Fruit fly (Drosophila melanogaster) whole organism, wandering third instar larva: ENCODE data around the gene CG10182.

Experiments
- Abd-B ChIP-seq: fragments of >200 bp; optimal IDR thresholded peaks from 2 replicates; lab custom pipeline; 2017; ENCODE audit warnings: missing biosample characterization, missing genetic modification characterization
- CG32264 ChIP-seq: fragments of 200-800 bp; sonication (Bioruptor generic); optimal IDR thresholded peaks from 2 replicates; lab custom pipeline; 2016; ENCODE audit warnings: missing biosample characterization, missing genetic modification characterization
- CG9705 ChIP-seq: fragments of 200-800 bp; sonication (Bioruptor generic); optimal IDR thresholded peaks from 2 replicates; lab custom pipeline; 2018; ENCODE audit warnings: missing biosample characterization, mild to moderate bottlenecking, missing genetic modification characterization
- CrebA ChIP-seq: fragments of 200-800 bp; sonication (Bioruptor generic); optimal IDR thresholded peaks from 2 replicates; lab custom pipeline; 2016; ENCODE audit warnings: missing biosample characterization, mild to moderate bottlenecking, missing genetic modification characterization, borderline replicate concordance
- Dfd ChIP-seq: fragments of >200 bp; optimal IDR thresholded peaks from 2 replicates; lab custom pipeline; 2017; ENCODE audit warnings: missing biosample characterization, missing genetic modification characterization
- Dif ChIP-seq: fragments of 200-275, 200-300 bp; sonication (Bioruptor generic); optimal IDR thresholded peaks from 2 replicates; lab custom pipeline; 2018; ENCODE audit warnings: missing biosample characterization, missing genetic modification characterization; ENCODE audit not compliant: partially characterized antibody
- HLH106 ChIP-seq: fragments of 200-800 bp; optimal IDR thresholded peaks from 3 replicates; lab custom pipeline; 2019; ENCODE audit warnings: missing biosample characterization, mild to moderate bottlenecking, missing genetic modification characterization, moderate library complexity
- Hnf4 ChIP-seq: fragments of 200-800 bp; sonication (Bioruptor generic); optimal IDR thresholded peaks from 2 replicates; lab custom pipeline; 2016; ENCODE audit warnings: missing biosample characterization, mild to moderate bottlenecking, missing genetic modification characterization
- Hr78 ChIP-seq: fragments of >200 bp; optimal IDR thresholded peaks from 2 replicates; lab custom pipeline; 2017; ENCODE audit warnings: missing biosample characterization, missing genetic modification characterization
- Hr83 ChIP-seq: fragments of 200-300 bp; sonication (Bioruptor generic); optimal IDR thresholded peaks from 2 replicates; lab custom pipeline; 2016; ENCODE audit warnings: missing biosample characterization, mild to moderate bottlenecking, missing genetic modification characterization, moderate library complexity; ENCODE audit not compliant: poor library complexity, severe bottlenecking
- Jra ChIP-seq: sonication (Bioruptor generic); optimal IDR thresholded peaks from 2 replicates; lab custom pipeline; 2016; ENCODE audit warnings: missing biosample characterization, missing genetic modification characterization
- N ChIP-seq: fragments of >200 bp; optimal IDR thresholded peaks from 2 replicates; lab custom pipeline; 2018; ENCODE audit warnings: missing biosample characterization, missing external identifiers, missing genetic modification characterization
- OdsH ChIP-seq: fragments of 200-800 bp; sonication (Bioruptor generic); optimal IDR thresholded peaks from 2 replicates; lab custom pipeline; 2016; ENCODE audit warnings: missing biosample characterization, mild to moderate bottlenecking, missing genetic modification characterization
- Rel ChIP-seq, 2 experiments: fragments of 200-800 bp; sonication (Bioruptor generic) in 1 of 2; optimal IDR thresholded peaks; 2 replicates in 1 of 2; 3 replicates in 1 of 2; lab custom pipeline; 2016 to 2019; ENCODE audit warnings: mild to moderate bottlenecking in 2 of 2, missing biosample characterization in 2 of 2, missing genetic modification characterization in 2 of 2, moderate library complexity in 1 of 2
- Sp1 ChIP-seq: fragments of 200-800 bp; sonication (Bioruptor generic); optimal IDR thresholded peaks from 3 replicates; lab custom pipeline; 2019; ENCODE audit warnings: missing biosample characterization, mild to moderate bottlenecking, missing genetic modification characterization, moderate library complexity
- Vsx2 ChIP-seq: fragments of 200-300, 225-300 bp; sonication (Bioruptor generic); optimal IDR thresholded peaks from 2 replicates; lab custom pipeline; 2018; ENCODE audit warnings: missing biosample characterization, missing genetic modification characterization; ENCODE audit not compliant: partially characterized antibody
- br ChIP-seq: fragments of 200-800 bp; sonication (Bioruptor generic); optimal IDR thresholded peaks from 2 replicates; lab custom pipeline; 2016; ENCODE audit warnings: missing biosample characterization, missing genetic modification characterization
- brk ChIP-seq: fragments of 200-800 bp; sonication (Bioruptor generic); optimal IDR thresholded peaks from 2 replicates; lab custom pipeline; 2016; ENCODE audit warnings: missing biosample characterization, mild to moderate bottlenecking, missing genetic modification characterization
- dl ChIP-seq, 2 experiments: fragments of 175-275, 200-275 bp in 1 of 2; fragments of 200-275 bp in 1 of 2; sonication (Bioruptor generic); optimal IDR thresholded peaks; lab custom pipeline; 2018; ENCODE audit warnings: mild to moderate bottlenecking in 2 of 2, missing biosample characterization in 2 of 2, missing genetic modification characterization in 2 of 2, moderate library complexity in 2 of 2; ENCODE audit not compliant: partially characterized antibody in 2 of 2, insufficient read depth in 1 of 2
- dmrt93B ChIP-seq: fragments of 200-800 bp; sonication (Bioruptor generic); optimal IDR thresholded peaks from 2 replicates; lab custom pipeline; 2018; ENCODE audit warnings: missing biosample characterization, mild to moderate bottlenecking, missing genetic modification characterization
- ey ChIP-seq: fragments of 200-800 bp; sonication (Bioruptor generic); optimal IDR thresholded peaks from 2 replicates; lab custom pipeline; 2016; ENCODE audit warnings: missing biosample characterization, missing genetic modification characterization
- foxo ChIP-seq, 2 experiments: fragments of 200-800 bp; sonication (Bioruptor generic); optimal IDR thresholded peaks; 2 replicates in 1 of 2; 3 replicates in 1 of 2; lab custom pipeline; 2016 to 2017; ENCODE audit warnings: missing biosample characterization in 2 of 2, missing genetic modification characterization in 2 of 2
- fru ChIP-seq: fragments of 200-800 bp; sonication (Bioruptor generic); optimal IDR thresholded peaks from 3 replicates; lab custom pipeline; 2016; ENCODE audit warnings: missing biosample characterization, mild to moderate bottlenecking, missing genetic modification characterization
- h ChIP-seq: fragments of 200-800 bp; sonication (Bioruptor generic); optimal IDR thresholded peaks from 3 replicates; lab custom pipeline; 2016; ENCODE audit warnings: missing biosample characterization, mild to moderate bottlenecking, missing genetic modification characterization
- jim ChIP-seq: fragments of 175-275, 200-325 bp; sonication (Bioruptor generic); optimal IDR thresholded peaks from 2 replicates; lab custom pipeline; 2016; ENCODE audit warnings: missing biosample characterization, mild to moderate bottlenecking, missing genetic modification characterization
- lola ChIP-seq: fragments of >200 bp; optimal IDR thresholded peaks from 2 replicates; lab custom pipeline; 2017; ENCODE audit warnings: missing biosample characterization, missing genetic modification characterization
- pan ChIP-seq: fragments of >200 bp; optimal IDR thresholded peaks from 2 replicates; lab custom pipeline; 2017
- psq ChIP-seq: fragments of 200-800 bp; sonication (Bioruptor generic); optimal IDR thresholded peaks from 3 replicates; lab custom pipeline; 2017; ENCODE audit warnings: missing biosample characterization, mild to moderate bottlenecking, missing genetic modification characterization, moderate library complexity
- rgr ChIP-seq: fragments of 200-800 bp; sonication (Bioruptor generic); optimal IDR thresholded peaks from 3 replicates; lab custom pipeline; 2016; ENCODE audit warnings: missing biosample characterization, mild to moderate bottlenecking, missing genetic modification characterization
- sage ChIP-seq: fragments of 200-800 bp; sonication (Bioruptor generic); optimal IDR thresholded peaks from 2 replicates; lab custom pipeline; 2016; ENCODE audit warnings: missing biosample characterization, mild to moderate bottlenecking, missing genetic modification characterization
- sv ChIP-seq: fragments of 200-800 bp; sonication (Bioruptor generic); optimal IDR thresholded peaks from 3 replicates; lab custom pipeline; 2016; ENCODE audit warnings: missing biosample characterization, missing genetic modification characterization
- tai ChIP-seq: sonication (Bioruptor generic); optimal IDR thresholded peaks from 2 replicates; lab custom pipeline; 2016; ENCODE audit warnings: missing biosample characterization, missing genetic modification characterization
- usp ChIP-seq: fragments of >200 bp; optimal IDR thresholded peaks from 2 replicates; lab custom pipeline; 2017; ENCODE audit warnings: missing biosample characterization, missing genetic modification characterization

Gene CG10182

DNA sequence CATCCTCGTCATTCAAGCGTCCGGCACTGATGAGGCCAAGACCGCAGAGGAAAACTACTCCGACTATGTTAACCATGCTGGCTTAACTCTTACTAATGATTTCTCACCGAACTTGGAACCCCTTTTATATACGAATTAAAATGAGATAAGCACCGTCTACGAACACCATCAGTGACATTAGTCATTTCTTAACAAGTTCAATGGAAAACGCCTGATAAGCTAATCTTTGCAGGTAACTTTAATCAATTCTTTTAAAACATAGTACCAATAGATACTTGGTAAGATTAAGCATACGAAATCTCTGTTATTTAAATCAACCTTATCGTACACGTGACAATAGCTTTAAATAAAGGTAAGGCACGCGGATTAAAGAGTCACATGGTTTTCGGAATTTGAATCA, at the start of gene CG10182:
CG10182 (minus strand) TSS at position 101 of the 400 bp plus-strand sequence.
- TF ChIP-seq brk (GFP tag; lab: Kevin White, UChicago) (no peak), Jra (GFP tag; lab: Kevin White, UChicago) (no peak), CG32264 (GFP tag; lab: Kevin White, UChicago) (no peak), CG9705 (GFP tag; lab: Kevin White, UChicago) (no peak), N (no peak), dl (GFP tag; optimal IDR thresholded peaks at IDR 0.05; lab: Kevin White, UChicago; ENCODE audit: insufficient read depth in 1 of 2, partially characterized antibody in 2 of 2) (no peak), Sp1 (GFP tag; lab: Kevin White, UChicago) (no peak), sage (no peak), HLH106 (tag; lab: Kevin White, UChicago) (no peak), tai (no peak), lola (no peak), Abd-B (GFP tag; lab: Kevin White, UChicago) (no peak), ey (no peak)

DNA sequence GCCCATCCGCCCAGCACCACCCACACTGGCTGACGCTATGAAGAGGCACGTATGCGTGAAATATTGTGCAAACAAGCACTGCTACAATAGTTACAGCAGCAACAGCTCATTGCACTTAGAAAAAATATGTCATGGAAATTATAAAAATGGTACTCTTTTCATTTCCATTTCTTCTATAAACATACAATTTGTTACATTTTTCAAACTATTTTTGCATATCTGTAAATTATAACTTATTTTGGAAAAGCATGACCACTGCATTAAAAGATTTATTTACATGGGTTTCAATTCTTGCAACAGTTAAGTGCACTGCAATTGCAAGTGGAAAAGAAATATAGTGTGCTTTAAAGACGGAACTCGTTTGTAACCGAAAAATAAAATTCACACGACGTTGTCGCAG, 48.7 kb upstream of the CG10182 start:
- TF ChIP-seq fru (GFP tag; lab: Kevin White, UChicago) (no peak), brk (GFP tag; lab: Kevin White, UChicago) (no peak), HLH106 (tag; lab: Kevin White, UChicago) (no peak), ey (no peak), lola (no peak), CrebA (no peak), Hr83 (GFP tag; lab: Kevin White, UChicago) (no peak), sv (GFP tag; lab: Kevin White, UChicago) (no peak), foxo (GFP tag; optimal IDR thresholded peaks at IDR 0.05; lab: Kevin White, UChicago) (no peak), h (GFP tag; lab: Kevin White, UChicago) (no peak), jim (GFP tag; lab: Kevin White, UChicago) (no peak), Dif (GFP tag; lab: Kevin White, UChicago) (no peak), dl (GFP tag; optimal IDR thresholded peaks at IDR 0.05; lab: Kevin White, UChicago; ENCODE audit: insufficient read depth in 1 of 2, partially characterized antibody in 2 of 2) (no peak), CG9705 (GFP tag; lab: Kevin White, UChicago) (no peak), CG32264 (GFP tag; lab: Kevin White, UChicago) (no peak), Abd-B (GFP tag; lab: Kevin White, UChicago) (no peak)

DNA sequence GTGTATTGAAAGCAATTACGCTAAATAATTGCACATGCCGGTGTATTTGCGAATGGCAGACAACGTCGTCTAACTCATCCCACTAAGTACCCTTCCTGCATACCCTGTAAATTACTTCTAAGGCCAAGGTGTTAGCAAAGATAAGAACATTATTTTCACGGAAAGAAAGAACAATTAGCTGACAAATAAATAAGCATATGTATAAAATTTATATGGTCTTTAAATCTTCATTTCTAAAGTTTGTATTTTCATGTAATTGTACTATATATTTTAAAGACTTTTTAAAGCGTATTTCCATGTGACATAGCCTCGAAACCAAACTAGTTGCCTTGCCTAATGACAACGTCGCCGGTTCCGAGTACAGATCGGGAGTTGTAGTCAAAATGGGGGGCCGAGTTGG, 47.7 kb upstream of the CG10182 start:
- TF ChIP-seq fru (GFP tag; lab: Kevin White, UChicago) = no peak
- TF ChIP-seq Dfd (GFP tag; lab: Kevin White, UChicago) = no peak
- TF ChIP-seq N = no peak
- no peak for TF ChIP-seq Hnf4 (GFP tag; lab: Kevin White, UChicago)
- no peak for TF ChIP-seq Hr78 (GFP tag; lab: Kevin White, UChicago)
- TF ChIP-seq usp = no peak
- TF ChIP-seq CG32264 (GFP tag; lab: Kevin White, UChicago) = no peak
- no peak for TF ChIP-seq dmrt93B (GFP tag; lab: Kevin White, UChicago)
- TF ChIP-seq Rel (GFP tag; optimal IDR thresholded peaks at IDR 0.05; lab: Kevin White, UChicago) = no peak
- no peak for TF ChIP-seq Rel (tag; optimal IDR thresholded peaks at IDR 0.05; lab: Kevin White, UChicago)
- no peak for TF ChIP-seq pan (lab: Kevin White, UChicago)
- TF ChIP-seq Abd-B (GFP tag; lab: Kevin White, UChicago) = no peak
- TF ChIP-seq Vsx2 = no peak
- TF ChIP-seq h (GFP tag; lab: Kevin White, UChicago) = no peak
- no peak for TF ChIP-seq brk (GFP tag; lab: Kevin White, UChicago)
- no peak for TF ChIP-seq Hr83 (GFP tag; lab: Kevin White, UChicago)
- TF ChIP-seq br (GFP tag; lab: Kevin White, UChicago) = no peak
- TF ChIP-seq CrebA = no peak
- no peak for TF ChIP-seq psq (GFP tag; lab: Kevin White, UChicago)
- TF ChIP-seq CG9705 (GFP tag; lab: Kevin White, UChicago) = no peak
- no peak for TF ChIP-seq dl (GFP tag; optimal IDR thresholded peaks at IDR 0.05; lab: Kevin White, UChicago; ENCODE audit: insufficient read depth in 1 of 2, partially characterized antibody in 2 of 2)

DNA sequence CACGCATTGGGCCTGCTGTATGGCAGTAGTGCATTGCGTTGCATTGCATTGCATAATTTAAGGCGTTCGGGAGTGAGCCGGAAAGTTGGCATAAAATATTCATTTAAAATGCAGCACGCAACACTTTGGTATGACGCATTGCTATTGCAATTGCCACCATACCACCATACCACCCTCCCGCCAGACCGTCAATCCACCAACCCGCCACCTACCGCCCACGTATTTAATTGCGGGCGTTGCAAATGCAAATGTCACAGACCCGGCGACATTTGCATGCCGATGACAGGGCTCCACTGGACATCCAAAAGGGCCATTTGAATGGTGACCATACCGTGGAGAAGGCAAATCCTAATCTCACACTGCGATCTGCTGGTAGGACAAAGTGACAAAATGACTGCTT, 45.2 kb upstream of the CG10182 start:
- TF ChIP-seq pan (lab: Kevin White, UChicago) (no peak), brk (GFP tag; lab: Kevin White, UChicago) (no peak), OdsH (GFP tag; lab: Kevin White, UChicago) (no peak), rgr (GFP tag; lab: Kevin White, UChicago) (no peak), Abd-B (GFP tag; lab: Kevin White, UChicago) (no peak), Hr83 (GFP tag; lab: Kevin White, UChicago) (no peak), Sp1 (GFP tag; lab: Kevin White, UChicago) (no peak), tai (no peak), h (GFP tag; lab: Kevin White, UChicago) (no peak), fru (GFP tag; lab: Kevin White, UChicago) (no peak), br (GFP tag; lab: Kevin White, UChicago) (no peak), psq (GFP tag; lab: Kevin White, UChicago) (no peak), lola (no peak), usp (no peak), Dif (GFP tag; lab: Kevin White, UChicago) (no peak)
